Fruit fly (Drosophila melanogaster) whole organism, embryonic: ENCODE results near the gene CG33552.

ENCODE experiments used
- Ada2b ChIP-seq: fragments of 200-800 bp; sonication (Bioruptor generic); IDR thresholded peaks from 2 replicates; pipeline ENCODE4 v1.3.6; 2022; ENCODE audit warnings: missing biosample characterization, missing genetic modification characterization
- Awh ChIP-seq: fragments of 200-800 bp; sonication (Bioruptor generic); IDR thresholded peaks from 2 replicates; pipeline ENCODE4, ENCODE4 v1.3.6; 2022; ENCODE audit warnings: missing biosample characterization, missing genetic modification characterization
- CG11723 ChIP-seq: fragments of 200-800 bp; sonication (Bioruptor generic); optimal IDR thresholded peaks from 2 replicates; lab custom pipeline; 2017; ENCODE audit warnings: missing biosample characterization, mild to moderate bottlenecking, missing genetic modification characterization
- CG12942 ChIP-seq: fragments of 200-800 bp; sonication (Bioruptor generic); optimal IDR thresholded peaks from 3 replicates; lab custom pipeline; 2016; ENCODE audit warnings: missing biosample characterization, missing genetic modification characterization
- CG13894 ChIP-seq: fragments of 200-800 bp; sonication (Bioruptor generic); optimal IDR thresholded peaks from 3 replicates; lab custom pipeline; 2018; ENCODE audit warnings: missing biosample characterization, mild to moderate bottlenecking, missing genetic modification characterization, moderate library complexity
- CG14667 ChIP-seq: fragments of 200-800 bp; sonication (Bioruptor generic); IDR thresholded peaks from 2 replicates; pipeline ENCODE4 v1.3.6; 2022; ENCODE audit warnings: missing biosample characterization, missing genetic modification characterization
- CG14860 ChIP-seq: fragments of 200-800 bp; sonication (Bioruptor generic); IDR thresholded peaks from 3 replicates; pipeline ENCODE4 v1.3.6; 2022; ENCODE audit warnings: missing biosample characterization, missing genetic modification characterization; ENCODE audit not compliant: partially characterized antibody
- CG14965 ChIP-seq: fragments of 200-800 bp; sonication (Bioruptor generic); optimal IDR thresholded peaks from 2 replicates; lab custom pipeline; 2016; ENCODE audit warnings: missing biosample characterization, missing genetic modification characterization, borderline replicate concordance
- CG15011 ChIP-seq: fragments of 200-800 bp; sonication (Bioruptor generic); optimal IDR thresholded peaks from 3 replicates; lab custom pipeline; 2018; ENCODE audit warnings: missing biosample characterization, mild to moderate bottlenecking, missing genetic modification characterization
- CG1603 ChIP-seq: fragments of 200-800 bp; sonication (Bioruptor generic); optimal IDR thresholded peaks from 2 replicates; lab custom pipeline; 2019; ENCODE audit warnings: missing biosample characterization, mild to moderate bottlenecking, missing genetic modification characterization, moderate library complexity
- CG1792 ChIP-seq: fragments of 200-800 bp; sonication (Bioruptor generic); optimal IDR thresholded peaks from 2 replicates; lab custom pipeline; 2016; ENCODE audit warnings: missing biosample characterization, missing genetic modification characterization
- CG18262 ChIP-seq: fragments of 200-800 bp; optimal IDR thresholded peaks from 3 replicates; lab custom pipeline; 2019; ENCODE audit warnings: missing biosample characterization, mild to moderate bottlenecking, missing genetic modification characterization, moderate library complexity
- CG32767 ChIP-seq: fragments of 200-800 bp; sonication (Bioruptor generic); IDR thresholded peaks from 2 replicates; pipeline ENCODE4 v1.3.6; 2022; ENCODE audit warnings: missing biosample characterization, missing genetic modification characterization
- CG34376 ChIP-seq: fragments of 200-800 bp; sonication (Bioruptor generic); optimal IDR thresholded peaks from 2 replicates; lab custom pipeline; 2018; ENCODE audit warnings: missing biosample characterization, mild to moderate bottlenecking, missing genetic modification characterization
- CG43689 ChIP-seq: fragments of 200-800 bp; sonication (Bioruptor generic); IDR thresholded peaks from 2 replicates; pipeline ENCODE4 v1.3.6; 2022; ENCODE audit warnings: missing biosample characterization, missing genetic modification characterization
- CG7839 ChIP-seq: fragments of 200-800 bp; sonication (Bioruptor generic); optimal IDR thresholded peaks from 3 replicates; lab custom pipeline; 2018; ENCODE audit warnings: missing biosample characterization, mild to moderate bottlenecking, missing genetic modification characterization, moderate library complexity
- CG9932 ChIP-seq: fragments of 200-800 bp; sonication (Bioruptor generic); IDR thresholded peaks from 2 replicates; pipeline ENCODE4 v1.3.6; 2022; ENCODE audit warnings: missing biosample characterization, missing genetic modification characterization
- CHES-1-like ChIP-seq: fragments of 200-800 bp; sonication (Bioruptor generic); optimal IDR thresholded peaks from 2 replicates; lab custom pipeline; 2016; ENCODE audit warnings: missing biosample characterization, missing genetic modification characterization
- CkIIα-i1 ChIP-seq: fragments of 200-800 bp; sonication (Bioruptor generic); IDR thresholded peaks from 2 replicates; pipeline ENCODE4 v1.3.6; 2022; ENCODE audit warnings: missing biosample characterization, missing genetic modification characterization
- GATAe ChIP-seq: fragments of 200-800 bp; sonication (Bioruptor generic); conservative IDR thresholded peaks from 2 replicates; pipeline ENCODE4 v1.3.6; 2022; ENCODE audit warnings: missing biosample characterization, missing genetic modification characterization
- Hmr ChIP-seq: fragments of 200-800 bp; sonication (Bioruptor generic); optimal IDR thresholded peaks from 3 replicates; lab custom pipeline; 2017; ENCODE audit warnings: mild to moderate bottlenecking, missing biosample characterization, missing genetic modification reagents, missing genetic modification characterization
- Nf-YA ChIP-seq: fragments of 200-800 bp; sonication (Bioruptor generic); IDR thresholded peaks from 2 replicates; pipeline ENCODE4 v1.3.6; 2022; ENCODE audit warnings: missing biosample characterization, missing genetic modification characterization
- Nf-YC ChIP-seq: fragments of 200-800 bp; optimal IDR thresholded peaks from 3 replicates; lab custom pipeline; 2019; ENCODE audit warnings: missing biosample characterization, mild to moderate bottlenecking, missing genetic modification characterization, moderate library complexity
- Pdp1 ChIP-seq, 2 experiments: fragments of 200-800 bp; sonication (Bioruptor generic); optimal IDR thresholded peaks; 3 replicates each; lab custom pipeline; 2016; ENCODE audit warnings: missing biosample characterization in 2 of 2, missing genetic modification characterization in 2 of 2, mild to moderate bottlenecking in 1 of 2, moderate library complexity in 1 of 2
- Spps ChIP-seq: fragments of 200-800 bp; sonication (Bioruptor generic); optimal IDR thresholded peaks from 2 replicates; lab custom pipeline; 2018; ENCODE audit warnings: missing biosample characterization, mild to moderate bottlenecking, missing genetic modification characterization
- Sry-β ChIP-seq: fragments of 200-800 bp; sonication (Bioruptor generic); optimal IDR thresholded peaks from 2 replicates; lab custom pipeline; 2018; ENCODE audit warnings: missing biosample characterization, mild to moderate bottlenecking, missing genetic modification characterization, moderate library complexity
- Sry-δ ChIP-seq: fragments of 200-800 bp; sonication (Bioruptor generic); optimal IDR thresholded peaks from 2 replicates; lab custom pipeline; 2016; ENCODE audit warnings: missing biosample characterization, missing genetic modification characterization
- aop ChIP-seq: fragments of 200-800 bp; sonication (Bioruptor generic); IDR thresholded peaks from 2 replicates; pipeline ENCODE4 v1.3.6; 2022; ENCODE audit warnings: missing biosample characterization, missing genetic modification characterization
- chif ChIP-seq, 2 experiments: fragments of 200-800 bp; sonication (Bioruptor generic); optimal IDR thresholded peaks; 3 replicates each; lab custom pipeline; 2016; ENCODE audit warnings: missing biosample characterization in 2 of 2, missing genetic modification characterization in 2 of 2
- crol ChIP-seq: fragments of 200-800 bp; sonication (Bioruptor generic); IDR thresholded peaks from 2 replicates; pipeline ENCODE4 v1.3.6; 2022; ENCODE audit warnings: missing biosample characterization, missing genetic modification characterization
- cwo ChIP-seq: fragments of 200-800 bp; sonication (Bioruptor generic); optimal IDR thresholded peaks from 3 replicates; lab custom pipeline; 2017; ENCODE audit warnings: missing biosample characterization, missing genetic modification characterization, mild to moderate bottlenecking, moderate library complexity, missing genetic modification reagents
- esg ChIP-seq: fragments of 200-800 bp; sonication (Bioruptor generic); conservative IDR thresholded peaks from 2 replicates; pipeline ENCODE4 v1.3.6; 2022; ENCODE audit warnings: missing biosample characterization, missing genetic modification characterization
- fu2 ChIP-seq: fragments of 200-800 bp; sonication (Bioruptor generic); optimal IDR thresholded peaks from 2 replicates; lab custom pipeline; 2016; ENCODE audit warnings: missing biosample characterization, missing genetic modification characterization
- hb ChIP-seq: fragments of 200-800 bp; sonication (Bioruptor generic); IDR thresholded peaks from 3 replicates; pipeline ENCODE4 v1.3.6; 2022; ENCODE audit warnings: missing biosample characterization, missing genetic modification characterization; ENCODE audit not compliant: partially characterized antibody
- ind ChIP-seq: fragments of 200-800 bp; sonication (Bioruptor generic); optimal IDR thresholded peaks from 3 replicates; lab custom pipeline; 2016; ENCODE audit warnings: missing biosample characterization, missing genetic modification characterization
- klu ChIP-seq: fragments of 200-800 bp; sonication (Bioruptor generic); IDR thresholded peaks from 2 replicates; pipeline ENCODE4 v1.3.6; 2022; ENCODE audit warnings: missing biosample characterization, missing genetic modification characterization
- nom ChIP-seq: fragments of 200-800 bp; sonication (Bioruptor generic); optimal IDR thresholded peaks from 2 replicates; lab custom pipeline; 2017; ENCODE audit warnings: missing biosample characterization, missing genetic modification characterization, mild to moderate bottlenecking, moderate library complexity, missing genetic modification reagents
- oc ChIP-seq: fragments of 200-800 bp; sonication (Bioruptor generic); optimal IDR thresholded peaks from 2 replicates; lab custom pipeline; 2018; ENCODE audit warnings: missing biosample characterization, mild to moderate bottlenecking, missing genetic modification characterization, moderate library complexity
- ranshi ChIP-seq: fragments of 200-800 bp; sonication (Bioruptor generic); IDR thresholded peaks from 2 replicates; pipeline ENCODE4 v1.3.6; 2022; ENCODE audit warnings: missing biosample characterization, missing genetic modification characterization
- scrt ChIP-seq: fragments of 200-800 bp; sonication (Bioruptor generic); optimal IDR thresholded peaks from 2 replicates; lab custom pipeline; 2018; ENCODE audit warnings: missing biosample characterization, mild to moderate bottlenecking, missing genetic modification characterization, moderate library complexity
- sisA ChIP-seq: fragments of 200-800 bp; sonication (Bioruptor generic); IDR thresholded peaks from 2 replicates; pipeline ENCODE4 v1.3.6; 2022; ENCODE audit warnings: missing biosample characterization, missing genetic modification characterization
- ssp ChIP-seq: fragments of 200-800 bp; sonication (Bioruptor generic); IDR thresholded peaks from 2 replicates; pipeline ENCODE4 v1.3.6; 2022; ENCODE audit warnings: missing biosample characterization, missing genetic modification characterization
- tgo ChIP-seq: fragments of 200-800 bp; sonication (Bioruptor generic); IDR thresholded peaks from 3 replicates; pipeline ENCODE4 v1.3.6; 2022; ENCODE audit warnings: missing biosample characterization, missing genetic modification characterization
- tll ChIP-seq, 2 experiments: fragments of 200-800 bp in 1 of 2; fragments of >200 bp in 1 of 2; sonication (Bioruptor generic) in 1 of 2; optimal IDR thresholded peaks; 2 replicates each; lab custom pipeline; 2017 to 2019; ENCODE audit warnings: missing biosample characterization in 2 of 2, missing genetic modification characterization in 2 of 2, mild to moderate bottlenecking in 1 of 2, moderate library complexity in 1 of 2
- tup ChIP-seq: fragments of 200-800 bp; sonication (Bioruptor generic); optimal IDR thresholded peaks from 2 replicates; lab custom pipeline; 2016; ENCODE audit warnings: missing biosample characterization, mild to moderate bottlenecking, missing genetic modification characterization, moderate library complexity
- vvl ChIP-seq: fragments of 200-800 bp; sonication (Bioruptor generic); IDR thresholded peaks from 2 replicates; pipeline ENCODE4 v1.3.6; 2022; ENCODE audit warnings: missing biosample characterization, missing genetic modification characterization

The CG33552 gene

dm6 chr2L:16683958-16684877 is 1.9 kb downstream of the CG33552 start, which contains the start of gene CG31807 (continued):
- TF ChIP-seq cwo (GFP tag; lab: Kevin White, UChicago): peak; percentile 62
- TF ChIP-seq Nf-YC (tag; lab: Kevin White, UChicago): peak; percentile 47
- no peak; the same call in 1 of the 2 replicates for TF ChIP-seq CG14667 (GFP tag; lab: Robert Waterston, UW)
- TF ChIP-seq fu2 (GFP tag; lab: Kevin White, UChicago): peak; percentile 27
- no peak for TF ChIP-seq tll (GFP tag; optimal IDR thresholded peaks at IDR 0.05; lab: Kevin White, UChicago)
- TF ChIP-seq Spps (tag; lab: Kevin White, UChicago): no peak
- TF ChIP-seq CHES-1-like (GFP tag; lab: Kevin White, UChicago): peak; percentile 42
- peak; percentile 4 for TF ChIP-seq Sry-δ (GFP tag; lab: Kevin White, UChicago)
- no peak for TF ChIP-seq CG32767 (GFP tag; lab: Robert Waterston, UW)
- TF ChIP-seq Hmr (GFP tag; lab: Kevin White, UChicago): peak; percentile 82
- TF ChIP-seq CkIIα-i1: no peak
- TF ChIP-seq Sry-β (GFP tag; lab: Kevin White, UChicago): peak; percentile 3
- peak; percentile 30; the same call in 1 of the 2 replicates for TF ChIP-seq Nf-YA (GFP tag; lab: Robert Waterston, UW)
- TF ChIP-seq aop (GFP tag; lab: Robert Waterston, UW): no peak
- peak; percentile 44 for TF ChIP-seq CG1603 (tag; lab: Kevin White, UChicago)
- TF ChIP-seq CG13894: peak; percentile 41
- TF ChIP-seq CG1792 (GFP tag; lab: Kevin White, UChicago): peak; percentile 62
- TF ChIP-seq CG18262 (tag; lab: Kevin White, UChicago): peak; percentile 75
- TF ChIP-seq tup (GFP tag; lab: Kevin White, UChicago): no peak
- TF ChIP-seq crol (GFP tag; lab: Robert Waterston, UW): no peak
- TF ChIP-seq klu (GFP tag; lab: Robert Waterston, UW): no peak
- TF ChIP-seq CG12942 (GFP tag; lab: Kevin White, UChicago): peak; percentile 50
- TF ChIP-seq CG15011: peak; percentile 37
- peak; percentile 65 for TF ChIP-seq oc (tag; lab: Kevin White, UChicago)

dm6 chr2L:16684908-16685611 is 2.8 kb downstream of the CG33552 start:
- no peak for TF ChIP-seq CG43689 (GFP tag; lab: Robert Waterston, UW)
- TF ChIP-seq ind (GFP tag; lab: Kevin White, UChicago): peak; percentile 17
- TF ChIP-seq Nf-YC (tag; lab: Kevin White, UChicago): peak; percentile 56
- TF ChIP-seq Awh (GFP tag; lab: Robert Waterston, UW): no peak
- TF ChIP-seq CG14860: no peak
- no peak for TF ChIP-seq chif (GFP tag; optimal IDR thresholded peaks at IDR 0.05; lab: Kevin White, UChicago)
- TF ChIP-seq sisA: peak; percentile 39
- no peak for TF ChIP-seq CG11723
- TF ChIP-seq scrt (GFP tag; lab: Kevin White, UChicago): peak; percentile 15
- TF ChIP-seq ranshi (GFP tag; lab: Robert Waterston, UW): no peak
- TF ChIP-seq CG14965: no peak
- TF ChIP-seq CG1603 (tag; lab: Kevin White, UChicago): no peak
- no peak for TF ChIP-seq tgo
- no peak for TF ChIP-seq vvl (GFP tag; lab: Robert Waterston, UW)
- TF ChIP-seq CG7839 (tag; lab: Kevin White, UChicago): peak; percentile 82
- TF ChIP-seq nom: peak; percentile 36
- TF ChIP-seq ssp (GFP tag; lab: Robert Waterston, UW): no peak; the same call in 1 of the 2 replicates
- TF ChIP-seq esg (GFP tag; lab: Robert Waterston, UW): peak; percentile 30; the same call in 1 of the 2 replicates
- peak; percentile 44 for TF ChIP-seq Ada2b (GFP tag; lab: Robert Waterston, UW)
- no peak for TF ChIP-seq GATAe (GFP tag; lab: Robert Waterston, UW)
- no peak for TF ChIP-seq CG9932 (GFP tag; lab: Robert Waterston, UW)
- peak; percentile 41 for TF ChIP-seq CG34376 (GFP tag; lab: Kevin White, UChicago)
- no peak for TF ChIP-seq Pdp1 (GFP tag; optimal IDR thresholded peaks at IDR 0.05; lab: Kevin White, UChicago)
- TF ChIP-seq hb: no peak
